Fruit fly (Drosophila melanogaster) whole organism, embryonic: ENCODE measurements around the gene DCTN1-p150.

Experiments used
- Abd-B ChIP-seq: fragments of 200-800 bp; sonication (Bioruptor generic); optimal IDR thresholded peaks from 2 replicates; lab custom pipeline; 2018; ENCODE audit warnings: missing biosample characterization, mild to moderate bottlenecking, missing genetic modification characterization, moderate library complexity
- Bteb2 ChIP-seq: fragments of 200-800 bp; sonication (Bioruptor generic); optimal IDR thresholded peaks from 2 replicates; lab custom pipeline; 2016; ENCODE audit warnings: missing biosample characterization, missing genetic modification characterization
- CG10209 ChIP-seq: fragments of 200-800 bp; sonication (Bioruptor generic); optimal IDR thresholded peaks from 3 replicates; lab custom pipeline; 2017; ENCODE audit warnings: missing biosample characterization, mild to moderate bottlenecking, missing genetic modification characterization, missing genetic modification reagents
- CG11504 ChIP-seq: fragments of 200-800 bp; sonication (Bioruptor generic); optimal IDR thresholded peaks from 3 replicates; lab custom pipeline; 2019; ENCODE audit warnings: missing biosample characterization, mild to moderate bottlenecking, missing genetic modification characterization, moderate library complexity
- CG11723 ChIP-seq: fragments of 200-800 bp; sonication (Bioruptor generic); optimal IDR thresholded peaks from 2 replicates; lab custom pipeline; 2017; ENCODE audit warnings: missing biosample characterization, mild to moderate bottlenecking, missing genetic modification characterization
- CG12391 ChIP-seq: fragments of 200-800 bp; sonication (Bioruptor generic); optimal IDR thresholded peaks from 3 replicates; lab custom pipeline; 2018; ENCODE audit warnings: missing biosample characterization, mild to moderate bottlenecking, missing genetic modification characterization, moderate library complexity
- CG12769 ChIP-seq: fragments of 200-800 bp; sonication (Bioruptor generic); optimal IDR thresholded peaks from 2 replicates; lab custom pipeline; 2019; ENCODE audit warnings: missing biosample characterization, mild to moderate bottlenecking, missing genetic modification characterization, moderate library complexity
- CG13894 ChIP-seq: fragments of 200-800 bp; sonication (Bioruptor generic); optimal IDR thresholded peaks from 3 replicates; lab custom pipeline; 2018; ENCODE audit warnings: missing biosample characterization, mild to moderate bottlenecking, missing genetic modification characterization, moderate library complexity
- CG16815 ChIP-seq: fragments of 200-800 bp; sonication (Bioruptor generic); optimal IDR thresholded peaks from 3 replicates; lab custom pipeline; 2017; ENCODE audit warnings: missing biosample characterization, mild to moderate bottlenecking, missing genetic modification characterization
- CG17385 ChIP-seq: fragments of 200-800 bp; sonication (Bioruptor generic); optimal IDR thresholded peaks from 3 replicates; lab custom pipeline; 2018; ENCODE audit warnings: missing biosample characterization, mild to moderate bottlenecking, missing genetic modification characterization
- CG2120 ChIP-seq: fragments of 200-800 bp; sonication (Bioruptor generic); optimal IDR thresholded peaks from 3 replicates; lab custom pipeline; 2016; ENCODE audit warnings: missing biosample characterization, missing genetic modification characterization
- CG2712 ChIP-seq: fragments of 200-800 bp; optimal IDR thresholded peaks from 3 replicates; lab custom pipeline; 2019; ENCODE audit warnings: missing biosample characterization, mild to moderate bottlenecking, missing genetic modification characterization, moderate library complexity
- CG31441 ChIP-seq: fragments of 200-800 bp; sonication (Bioruptor generic); IDR thresholded peaks from 2 replicates; pipeline ENCODE4 v1.3.6; 2022; ENCODE audit warnings: missing biosample characterization, missing genetic modification characterization
- CG32772 ChIP-seq: fragments of 200-800 bp; sonication (Bioruptor generic); IDR thresholded peaks from 2 replicates; pipeline ENCODE4 v1.3.6; 2022; ENCODE audit warnings: missing biosample characterization, missing genetic modification characterization
- CG33557 ChIP-seq: fragments of 200-800 bp; sonication (Bioruptor generic); optimal IDR thresholded peaks from 2 replicates; lab custom pipeline; 2019; ENCODE audit warnings: missing biosample characterization, mild to moderate bottlenecking, missing genetic modification characterization, moderate library complexity
- CG3838 ChIP-seq: fragments of 200-800 bp; sonication (Bioruptor generic); optimal IDR thresholded peaks from 3 replicates; lab custom pipeline; 2016; ENCODE audit warnings: missing biosample characterization, missing genetic modification characterization
- CG4328 ChIP-seq: fragments of 200-800 bp; sonication (Bioruptor generic); optimal IDR thresholded peaks from 3 replicates; lab custom pipeline; 2017; ENCODE audit warnings: missing biosample characterization, missing genetic modification reagents, missing genetic modification characterization
- CG4360 ChIP-seq: fragments of 200-800 bp; sonication (Bioruptor generic); IDR thresholded peaks from 2 replicates; pipeline ENCODE4 v1.3.6; 2022; ENCODE audit warnings: missing biosample characterization, missing genetic modification characterization
- CG43689 ChIP-seq: fragments of 200-800 bp; sonication (Bioruptor generic); IDR thresholded peaks from 2 replicates; pipeline ENCODE4 v1.3.6; 2022; ENCODE audit warnings: missing biosample characterization, missing genetic modification characterization
- CG4730 ChIP-seq: fragments of 200-800 bp; sonication (Bioruptor generic); IDR thresholded peaks from 2 replicates; pipeline ENCODE4 v1.3.6; 2022; ENCODE audit warnings: missing biosample characterization, missing genetic modification characterization
- CG4820 ChIP-seq: fragments of 200-800 bp; sonication (Bioruptor generic); optimal IDR thresholded peaks from 3 replicates; lab custom pipeline; 2016; ENCODE audit warnings: missing biosample characterization, missing genetic modification characterization
- CG6254 ChIP-seq: fragments of 200-800 bp; sonication (Bioruptor generic); optimal IDR thresholded peaks from 3 replicates; lab custom pipeline; 2017; ENCODE audit warnings: mild to moderate bottlenecking, missing biosample characterization, missing genetic modification reagents, missing genetic modification characterization
- CG6654 ChIP-seq: fragments of 200-800 bp; sonication (Bioruptor generic); optimal IDR thresholded peaks from 2 replicates; lab custom pipeline; 2017; ENCODE audit warnings: missing biosample characterization, mild to moderate bottlenecking, missing genetic modification characterization
- CG6854 ChIP-seq: fragments of 200-800 bp; sonication (Bioruptor generic); optimal IDR thresholded peaks from 3 replicates; lab custom pipeline; 2017; ENCODE audit warnings: missing biosample characterization, mild to moderate bottlenecking, missing genetic modification characterization
- CG7271 ChIP-seq: fragments of 200-800 bp; sonication (Bioruptor generic); optimal IDR thresholded peaks from 2 replicates; lab custom pipeline; 2018; ENCODE audit warnings: missing biosample characterization, mild to moderate bottlenecking, missing genetic modification characterization, moderate library complexity
- CG7987 ChIP-seq: fragments of 200-800 bp; sonication (Bioruptor generic); optimal IDR thresholded peaks from 2 replicates; lab custom pipeline; 2018; ENCODE audit warnings: missing biosample characterization, mild to moderate bottlenecking, missing genetic modification characterization, moderate library complexity
- Chrac-16 ChIP-seq: fragments of 200-800 bp; sonication (Bioruptor generic); optimal IDR thresholded peaks from 3 replicates; lab custom pipeline; 2016; ENCODE audit warnings: missing biosample characterization, missing genetic modification characterization
- CoRest ChIP-seq: fragments of 200-800 bp; sonication (Bioruptor generic); optimal IDR thresholded peaks from 3 replicates; lab custom pipeline; 2018; ENCODE audit warnings: missing biosample characterization, mild to moderate bottlenecking, missing genetic modification characterization, moderate library complexity
- D19A ChIP-seq: fragments of 200-800 bp; optimal IDR thresholded peaks from 3 replicates; lab custom pipeline; 2019; ENCODE audit warnings: missing biosample characterization, mild to moderate bottlenecking, missing genetic modification characterization, moderate library complexity
- Dbx ChIP-seq: fragments of 200-800 bp; sonication (Bioruptor generic); IDR thresholded peaks from 3 replicates; pipeline ENCODE4 v1.3.6; 2022; ENCODE audit warnings: missing biosample characterization, missing genetic modification characterization
- Deaf1 ChIP-seq: fragments of 200-800 bp; optimal IDR thresholded peaks from 3 replicates; lab custom pipeline; 2019; ENCODE audit warnings: missing biosample characterization, mild to moderate bottlenecking, missing genetic modification characterization, moderate library complexity
- Dref ChIP-seq: fragments of 200-800 bp; sonication (Bioruptor generic); IDR thresholded peaks from 2 replicates; pipeline ENCODE4 v1.3.6; 2022; ENCODE audit warnings: missing biosample characterization, missing genetic modification characterization
- Hey ChIP-seq: fragments of 200-800 bp; sonication (Bioruptor generic); optimal IDR thresholded peaks from 3 replicates; lab custom pipeline; 2018; ENCODE audit warnings: missing biosample characterization, mild to moderate bottlenecking, missing genetic modification characterization
- Oli ChIP-seq: fragments of 200-800 bp; sonication (Bioruptor generic); optimal IDR thresholded peaks from 2 replicates; lab custom pipeline; 2018; ENCODE audit warnings: missing biosample characterization, mild to moderate bottlenecking, missing genetic modification characterization, moderate library complexity
- Sox102F ChIP-seq: fragments of 200-800 bp; sonication (Bioruptor generic); optimal IDR thresholded peaks from 2 replicates; lab custom pipeline; 2018; ENCODE audit warnings: missing biosample characterization, mild to moderate bottlenecking, missing genetic modification characterization, moderate library complexity
- TFAM ChIP-seq: fragments of 200-800 bp; sonication (Bioruptor generic); optimal IDR thresholded peaks from 2 replicates; lab custom pipeline; 2017; ENCODE audit warnings: missing biosample characterization, missing genetic modification characterization, inconsistent platforms
- ara ChIP-seq: fragments of 200-800 bp; sonication (Bioruptor generic); IDR thresholded peaks from 2 replicates; pipeline ENCODE4 v1.3.6; 2022; ENCODE audit warnings: missing biosample characterization, missing genetic modification characterization
- bigmax ChIP-seq: fragments of 200-800 bp; sonication (Bioruptor generic); optimal IDR thresholded peaks from 2 replicates; lab custom pipeline; 2018; ENCODE audit warnings: missing biosample characterization, mild to moderate bottlenecking, missing genetic modification characterization
- caup ChIP-seq: fragments of 200-800 bp; sonication (Bioruptor generic); optimal IDR thresholded peaks from 3 replicates; lab custom pipeline; 2017; ENCODE audit warnings: missing biosample characterization, mild to moderate bottlenecking, missing genetic modification characterization, moderate library complexity; ENCODE audit not compliant: severe bottlenecking
- croc ChIP-seq: fragments of 200-800 bp; sonication (Bioruptor generic); conservative IDR thresholded peaks from 3 replicates; pipeline ENCODE4 v1.3.6; 2022; ENCODE audit warnings: missing biosample characterization, missing genetic modification characterization
- dysf ChIP-seq: fragments of 200-800 bp; sonication (Bioruptor generic); IDR thresholded peaks from 3 replicates; pipeline ENCODE4 v1.3.6; 2022; ENCODE audit warnings: missing biosample characterization, missing genetic modification characterization
- fru ChIP-seq: fragments of >200 bp; optimal IDR thresholded peaks from 2 replicates; lab custom pipeline; 2017
- ftz-f1 ChIP-seq: fragments of 200-800 bp; sonication (Bioruptor generic); optimal IDR thresholded peaks from 2 replicates; lab custom pipeline; 2016; ENCODE audit warnings: missing biosample characterization, missing genetic modification characterization
- jigr1 ChIP-seq: fragments of 200-800 bp; sonication (Bioruptor generic); IDR thresholded peaks from 3 replicates; pipeline ENCODE4 v1.3.6; 2022; ENCODE audit warnings: missing biosample characterization, missing genetic modification characterization
- lilli ChIP-seq: fragments of 200-800 bp; sonication (Bioruptor generic); optimal IDR thresholded peaks from 3 replicates; lab custom pipeline; 2016; ENCODE audit warnings: missing biosample characterization, missing genetic modification characterization
- pfk ChIP-seq: fragments of 200-800 bp; sonication (Bioruptor generic); optimal IDR thresholded peaks from 2 replicates; lab custom pipeline; 2018; ENCODE audit warnings: missing biosample characterization, mild to moderate bottlenecking, missing genetic modification characterization, moderate library complexity
- prd ChIP-seq, 3 experiments: fragments of >200 bp in 2 of 3; fragments of 200-800 bp in 1 of 3; sonication (Bioruptor generic) in 1 of 3; optimal IDR thresholded peaks in 2 of 3; IDR thresholded peaks in 1 of 3; 2 replicates in 2 of 3; 3 replicates in 1 of 3; pipeline versions ENCODE4 v1.3.6 to Lab custom; 2017 to 2022; ENCODE audit warnings: missing biosample characterization in 1 of 3, missing genetic modification characterization in 1 of 3
- row ChIP-seq: fragments of 200-800 bp; sonication (Bioruptor generic); IDR thresholded peaks from 3 replicates; pipeline ENCODE4 v1.3.6; 2022; ENCODE audit warnings: missing biosample characterization, missing genetic modification characterization
- slou ChIP-seq: fragments of 200-800 bp; sonication (Bioruptor generic); optimal IDR thresholded peaks from 3 replicates; lab custom pipeline; 2016; ENCODE audit warnings: missing biosample characterization, missing genetic modification characterization
- wor ChIP-seq: fragments of 200-800 bp; sonication (Bioruptor generic); IDR thresholded peaks from 2 replicates; pipeline ENCODE4 v1.3.6; 2022; ENCODE audit warnings: missing biosample characterization, missing genetic modification characterization

Gene DCTN1-p150

DNA sequence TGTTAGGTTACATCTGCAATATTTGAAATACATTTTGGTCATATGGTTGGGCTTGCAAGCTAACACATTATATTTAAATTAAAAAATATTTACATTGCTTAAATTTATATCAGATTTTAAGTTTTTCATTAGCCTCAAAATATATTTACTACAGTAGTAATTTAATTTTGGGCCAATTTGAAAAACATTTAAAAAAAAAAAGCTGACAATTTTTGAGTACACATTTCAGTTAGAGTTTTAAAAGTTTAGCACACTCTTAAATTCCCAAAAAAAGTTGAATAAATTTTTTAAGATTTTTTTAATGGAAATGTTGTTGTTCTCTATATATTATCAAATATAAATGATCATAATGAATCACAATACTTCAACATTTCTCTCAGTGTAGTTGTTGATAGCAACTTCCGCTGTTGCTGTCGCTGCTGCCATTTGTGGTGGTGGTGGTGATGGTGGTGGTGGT lies 28.1 kb downstream of the DCTN1-p150 start (continued):
- TF ChIP-seq caup (GFP tag; lab: Kevin White, UChicago) (peak; percentile 1), CG6254 (GFP tag; lab: Kevin White, UChicago) (peak; percentile 63), CG10209 (peak; percentile 75), CG33557 (GFP tag; lab: Kevin White, UChicago) (peak; percentile 59), CG3838 (GFP tag; lab: Kevin White, UChicago) (no peak), bigmax (GFP tag; lab: Kevin White, UChicago) (no peak), ftz-f1 (GFP tag; lab: Kevin White, UChicago) (no peak), CG32772 (0 out of 2 replicates have a peak, but pooled peaks have one; percentile 35), CG12769 (tag; lab: Kevin White, UChicago) (no peak), CG31441 (GFP tag; lab: Robert Waterston, UW) (peak; percentile 85), CG6854 (GFP tag; lab: Kevin White, UChicago) (no peak), Abd-B (GFP tag; lab: Kevin White, UChicago) (peak; percentile 65), CG4360 (GFP tag; lab: Robert Waterston, UW) (no peak), slou (GFP tag; lab: Kevin White, UChicago) (peak; percentile 3), lilli (peak; percentile 4), CG2120 (GFP tag; lab: Kevin White, UChicago) (peak; percentile 37), Oli (peak; percentile 83), CG2712 (peak; percentile 81), CG16815 (GFP tag; lab: Kevin White, UChicago) (peak; percentile 75), CG7271 (tag; lab: Kevin White, UChicago) (peak; percentile 6), Deaf1 (tag; lab: Kevin White, UChicago) (peak; percentile 34), dysf (GFP tag; lab: Robert Waterston, UW) (peak; percentile 51), CG4730 (0 out of 2 replicates have a peak, but pooled peaks have one; percentile 25), CG7987 (GFP tag; lab: Kevin White, UChicago) (no peak), CG4328 (GFP tag; lab: Kevin White, UChicago) (peak; percentile 44), ara (peak; percentile 38; the same call in 1 of the 2 replicates), croc (GFP tag; lab: Robert Waterston, UW) (no peak; the same call in 1 of the 3 replicates), CG43689 (no peak), Dbx (GFP tag; lab: Robert Waterston, UW) (0 out of 3 replicates have a peak, but pooled peaks have one; percentile 28), pfk (GFP tag; lab: Kevin White, UChicago) (no peak), CG11723 (GFP tag; lab: Kevin White, UChicago) (peak; percentile 55), fru (lab: Kevin White, UChicago) (no peak), CG6654 (peak; percentile 47), Sox102F (GFP tag; lab: Kevin White, UChicago) (peak; percentile 90), jigr1 (GFP tag; lab: Robert Waterston, UW) (peak; percentile 39; the same call in 1 of the 3 replicates), CG12391 (tag; lab: Kevin White, UChicago) (peak; percentile 82), CoRest (tag; lab: Kevin White, UChicago) (peak; percentile 86), D19A (tag; lab: Kevin White, UChicago) (peak; percentile 73), CG11504 (tag; lab: Kevin White, UChicago) (peak; percentile 89), CG17385 (GFP tag; lab: Kevin White, UChicago) (peak; percentile 70), prd (optimal IDR thresholded peaks at IDR 0.05; lab: Kevin White, UChicago) (no peak), prd (GFP tag; IDR thresholded peaks at IDR 0.05; lab: Robert Waterston, UW) (peak; percentile 51; the same call in 1 of the 3 replicates), Bteb2 (GFP tag; lab: Kevin White, UChicago) (peak; percentile 26), wor (GFP tag; lab: Robert Waterston, UW) (peak; percentile 35), CG13894 (tag; lab: Kevin White, UChicago) (no peak), TFAM (GFP tag; lab: Kevin White, UChicago) (peak; percentile 45), Chrac-16 (GFP tag; lab: Kevin White, UChicago) (peak; percentile 62), row (peak; percentile 59), Dref (GFP tag; lab: Robert Waterston, UW) (no peak), Hey (tag; lab: Kevin White, UChicago) (no peak), CG4820 (GFP tag; lab: Kevin White, UChicago) (peak; percentile 77)
